Worm (Caenorhabditis elegans): ENCODE measurements around the gene fbxc-42.
"Not testable (repeated sequence)": the region's sequence is repeated elsewhere in the genome, so short reads cannot be mapped to it uniquely, and the experiment has no call there.

- not testable (repeated sequence) for TF ChIP-seq dao-5, him-1, W03F9.2 (tag; optimal IDR thresholded peaks at IDR 0.05)
Measured at ce11 chrII:985703-986102, 5.7 kb upstream of the fbxc-42 start, which contains the start of gene fbxc-40.
